Fruit fly (Drosophila melanogaster) whole organism, adult: ENCODE results near the gene CG6565.
A peak's percentile ranks its signal among the peaks of the same experiment; 100 is the strongest.

ENCODE experiments used
- CG11617 ChIP-seq: fragments of 200-800 bp; sonication (Bioruptor generic); optimal IDR thresholded peaks from 2 replicates; lab custom pipeline; 2017; ENCODE audit warnings: mild to moderate bottlenecking, missing biosample characterization, missing genetic modification reagents, missing genetic modification characterization
- CG12768 ChIP-seq: fragments of 200-800 bp; sonication (Bioruptor generic); optimal IDR thresholded peaks from 2 replicates; lab custom pipeline; 2017; ENCODE audit warnings: missing biosample characterization, missing genetic modification characterization, mild to moderate bottlenecking, moderate library complexity, missing genetic modification reagents
- CG14711 ChIP-seq: fragments of 200-800 bp; sonication (Bioruptor generic); optimal IDR thresholded peaks from 2 replicates; lab custom pipeline; 2018; ENCODE audit warnings: missing biosample characterization, mild to moderate bottlenecking, missing genetic modification characterization, moderate library complexity
- CG1620 ChIP-seq: fragments of 200-800 bp; sonication (Bioruptor generic); optimal IDR thresholded peaks from 2 replicates; lab custom pipeline; 2016; ENCODE audit warnings: missing biosample characterization, missing genetic modification characterization
- CG33017 ChIP-seq: fragments of 200-800 bp; sonication (Bioruptor generic); optimal IDR thresholded peaks from 2 replicates; lab custom pipeline; 2018; ENCODE audit warnings: missing biosample characterization, mild to moderate bottlenecking, missing genetic modification characterization, moderate library complexity
- CG5204 ChIP-seq: fragments of 200-800 bp; sonication (Bioruptor generic); optimal IDR thresholded peaks from 2 replicates; lab custom pipeline; 2016; ENCODE audit warnings: missing biosample characterization, missing genetic modification characterization
- CG7045 ChIP-seq: fragments of 200-800 bp; sonication (Bioruptor generic); optimal IDR thresholded peaks from 2 replicates; lab custom pipeline; 2017; ENCODE audit warnings: missing biosample characterization, mild to moderate bottlenecking, missing genetic modification characterization
- CG7101 ChIP-seq: fragments of 200-800 bp; sonication (Bioruptor generic); optimal IDR thresholded peaks from 2 replicates; lab custom pipeline; 2018; ENCODE audit warnings: missing biosample characterization, mild to moderate bottlenecking, missing genetic modification characterization, moderate library complexity
- Clk ChIP-seq: fragments of 200-800 bp; sonication (Bioruptor generic); optimal IDR thresholded peaks from 2 replicates; lab custom pipeline; 2017; ENCODE audit warnings: missing biosample characterization, missing genetic modification characterization
- Crg-1 ChIP-seq: fragments of 200-800 bp; sonication (Bioruptor generic); optimal IDR thresholded peaks from 2 replicates; lab custom pipeline; 2016; ENCODE audit warnings: missing biosample characterization, missing genetic modification characterization
- Hr96 ChIP-seq: fragments of 200-800 bp; sonication (Bioruptor generic); optimal IDR thresholded peaks from 2 replicates; lab custom pipeline; 2016; ENCODE audit warnings: missing biosample characterization, missing genetic modification characterization
- Mnt ChIP-seq: fragments of 200-800 bp; sonication (Bioruptor generic); optimal IDR thresholded peaks from 2 replicates; lab custom pipeline; 2016; ENCODE audit warnings: missing biosample characterization, mild to moderate bottlenecking, missing genetic modification characterization
- bab1 ChIP-seq: fragments of 200-800 bp; sonication (Bioruptor generic); optimal IDR thresholded peaks from 3 replicates; lab custom pipeline; 2019; ENCODE audit warnings: missing biosample characterization, mild to moderate bottlenecking, missing genetic modification characterization, moderate library complexity
- cic ChIP-seq: fragments of 200-800 bp; sonication (Bioruptor generic); optimal IDR thresholded peaks from 2 replicates; lab custom pipeline; 2017; ENCODE audit warnings: missing biosample characterization, mild to moderate bottlenecking, missing genetic modification characterization, moderate library complexity
- cnc ChIP-seq, 2 experiments: fragments of >200 bp; optimal IDR thresholded peaks; 2 replicates each; lab custom pipeline; 2017
- kay ChIP-seq: fragments of 200-800 bp; sonication (Bioruptor generic); peaks from one replicate; lab custom pipeline; 2016; ENCODE audit warnings: missing biosample characterization, missing genetic modification characterization, borderline replicate concordance
- ovo ChIP-seq: fragments of 200-800 bp; sonication (Bioruptor generic); optimal IDR thresholded peaks from 2 replicates; lab custom pipeline; 2016; ENCODE audit warnings: missing biosample characterization, missing genetic modification characterization
- pad ChIP-seq: fragments of 200-800 bp; sonication (Bioruptor generic); optimal IDR thresholded peaks from 3 replicates; lab custom pipeline; 2017; ENCODE audit warnings: missing biosample characterization, missing genetic modification characterization, mild to moderate bottlenecking, moderate library complexity, missing genetic modification reagents
- tj ChIP-seq: fragments of 200-800 bp; sonication (Bioruptor generic); optimal IDR thresholded peaks from 3 replicates; lab custom pipeline; 2017; ENCODE audit warnings: missing biosample characterization, mild to moderate bottlenecking, missing genetic modification characterization, moderate library complexity
- toe ChIP-seq: fragments of 200-800 bp; sonication (Bioruptor generic); optimal IDR thresholded peaks from 2 replicates; lab custom pipeline; 2016; ENCODE audit warnings: missing biosample characterization, missing genetic modification characterization

The CG6565 gene

DNA sequence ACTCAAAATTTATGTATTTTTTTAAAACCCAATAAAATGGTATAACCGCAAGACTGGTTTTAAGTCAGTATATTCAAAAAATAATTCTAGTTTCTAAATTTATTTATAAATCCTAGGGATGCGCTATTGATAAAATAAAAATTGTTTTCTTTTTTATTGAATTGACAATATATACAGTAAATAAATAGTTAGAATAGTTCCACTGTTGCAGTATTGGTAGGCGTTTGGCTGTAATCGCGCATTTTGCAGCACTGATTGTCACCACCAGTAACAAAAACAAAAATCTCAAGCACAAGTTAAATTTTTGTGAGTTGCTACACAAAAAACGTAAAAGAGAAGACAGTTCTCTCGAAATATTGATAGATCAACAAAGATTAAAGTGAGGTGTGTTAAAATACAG, 4.9 kb upstream of the CG6565 start, which contains the start of gene CG31855:
Gene CG31855, plus strand, starts transcription at position 265 of the 400 bp plus-strand sequence.
- TF ChIP-seq CG5204 (GFP tag; lab: Kevin White, UChicago) (peak; percentile 86), CG33017 (tag; lab: Kevin White, UChicago) (peak; percentile 92), CG12768 (GFP tag; lab: Kevin White, UChicago) (peak; percentile 93), CG1620 (peak; percentile 96), Crg-1 (GFP tag; lab: Kevin White, UChicago) (peak; percentile 96), pad (peak; percentile 84), CG14711 (tag; lab: Kevin White, UChicago) (peak; percentile 82), ovo (GFP tag; lab: Kevin White, UChicago) (peak; percentile 75), Hr96 (peak; percentile 80), CG7045 (GFP tag; lab: Kevin White, UChicago) (peak; percentile 83), kay (GFP tag; lab: Kevin White, UChicago) (no peak), cic (GFP tag; lab: Kevin White, UChicago) (peak; percentile 78), toe (GFP tag; lab: Kevin White, UChicago) (peak; percentile 80), CG11617 (GFP tag; lab: Kevin White, UChicago) (peak; percentile 85), Mnt (GFP tag; lab: Kevin White, UChicago) (peak; percentile 92), bab1 (GFP tag; lab: Kevin White, UChicago) (peak; percentile 94), Clk (peak; percentile 75), tj (GFP tag; lab: Kevin White, UChicago) (peak; percentile 50), CG7101 (tag; lab: Kevin White, UChicago) (peak; percentile 93), cnc (optimal IDR thresholded peaks at IDR 0.05; lab: Kevin White, UChicago) (no peak)

DNA sequence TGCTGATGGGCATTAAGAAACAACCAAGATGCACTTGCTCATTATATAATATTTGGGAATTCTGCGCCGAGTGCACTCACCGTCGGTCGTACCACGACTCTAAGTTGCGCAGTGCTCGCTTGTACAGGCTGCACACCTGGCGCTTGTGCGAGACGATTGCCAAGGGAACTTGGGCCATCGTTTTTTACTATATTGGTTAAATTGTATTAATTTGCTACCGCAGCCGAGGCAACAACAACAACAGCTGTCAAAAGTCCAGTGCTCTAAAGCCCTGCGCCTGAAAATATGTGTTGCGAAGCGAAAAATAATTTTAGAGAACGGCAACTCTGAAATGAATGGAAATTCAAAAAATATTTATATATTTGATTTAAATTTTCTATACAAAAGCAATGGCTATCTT, 3.1 kb upstream of the CG6565 start, which contains the start of gene ND-B22:
Gene ND-B22, minus strand, starts transcription at position 349 of the 400 bp plus-strand sequence.
- TF ChIP-seq CG12768 (GFP tag; lab: Kevin White, UChicago), result peak; percentile 84
- peak; percentile 57 for TF ChIP-seq CG5204 (GFP tag; lab: Kevin White, UChicago)
- peak; percentile 36 for TF ChIP-seq cic (GFP tag; lab: Kevin White, UChicago)
- no peak for TF ChIP-seq cnc (optimal IDR thresholded peaks at IDR 0.05; lab: Kevin White, UChicago)
- peak; percentile 55 for TF ChIP-seq CG33017 (tag; lab: Kevin White, UChicago)
- peak; percentile 97 for TF ChIP-seq CG14711 (tag; lab: Kevin White, UChicago)
- peak; percentile 77 for TF ChIP-seq pad
- TF ChIP-seq bab1 (GFP tag; lab: Kevin White, UChicago), result peak; percentile 81
- peak; percentile 4 for TF ChIP-seq tj (GFP tag; lab: Kevin White, UChicago)
- TF ChIP-seq CG7101 (tag; lab: Kevin White, UChicago), result peak; percentile 84
- peak; percentile 51 for TF ChIP-seq CG11617 (GFP tag; lab: Kevin White, UChicago)
- TF ChIP-seq CG1620, result peak; percentile 90
- TF ChIP-seq Clk, result no peak
- peak; percentile 62 for TF ChIP-seq ovo (GFP tag; lab: Kevin White, UChicago)
- TF ChIP-seq Crg-1 (GFP tag; lab: Kevin White, UChicago), result peak; percentile 91
- peak; percentile 41 for TF ChIP-seq Hr96
- TF ChIP-seq kay (GFP tag; lab: Kevin White, UChicago), result no peak
- TF ChIP-seq Mnt (GFP tag; lab: Kevin White, UChicago), result peak; percentile 79
- peak; percentile 49 for TF ChIP-seq toe (GFP tag; lab: Kevin White, UChicago)
- TF ChIP-seq CG7045 (GFP tag; lab: Kevin White, UChicago), result peak; percentile 41

DNA sequence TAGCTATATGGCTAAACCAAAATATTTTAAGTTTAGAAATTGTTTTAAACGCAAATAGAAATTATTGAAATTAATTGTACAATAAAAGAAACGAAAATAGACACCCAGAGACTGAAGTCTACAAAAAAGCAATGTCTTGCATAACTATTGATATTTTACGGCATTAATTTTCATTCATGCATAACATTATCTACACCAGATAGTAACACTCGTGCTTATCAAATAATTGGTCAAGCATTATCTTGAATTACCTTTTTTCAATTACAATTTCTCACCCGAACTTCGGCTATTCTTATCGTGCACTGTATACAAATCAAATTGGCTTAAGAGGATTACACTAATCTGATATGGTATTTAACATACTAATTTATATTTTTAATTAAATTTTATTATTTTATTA, 2.3 kb downstream of the CG6565 start:
- TF ChIP-seq CG11617 (GFP tag; lab: Kevin White, UChicago) (no peak), Mnt (GFP tag; lab: Kevin White, UChicago) (no peak), cic (GFP tag; lab: Kevin White, UChicago) (peak; percentile 71), CG12768 (GFP tag; lab: Kevin White, UChicago) (no peak), CG5204 (GFP tag; lab: Kevin White, UChicago) (no peak)

DNA sequence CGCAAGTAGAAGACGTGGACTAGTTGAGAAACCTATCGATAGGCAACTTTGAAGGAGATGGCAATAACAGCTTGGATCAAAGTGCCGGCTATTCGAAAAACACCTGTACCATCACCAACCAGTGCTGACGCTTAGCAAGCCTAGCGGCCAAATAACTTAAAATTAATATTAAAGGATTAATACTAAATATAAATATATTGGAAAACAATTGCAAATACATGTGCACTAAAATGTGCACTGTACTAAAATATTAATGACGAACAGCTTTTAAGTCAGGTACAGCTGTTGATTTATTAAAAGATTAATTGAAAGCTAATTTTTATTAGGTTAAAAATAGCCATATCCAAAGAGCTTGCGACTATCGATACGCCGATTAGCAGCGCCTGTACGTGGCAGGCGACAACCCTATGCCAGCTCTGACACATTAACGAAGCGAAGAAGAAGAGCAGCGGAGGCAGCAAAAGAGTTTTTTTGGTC, 4.7 kb downstream of the CG6565 start, which contains the start of the genes CG9302 and beta'COP:
Gene CG9302, minus strand, starts transcription at position 51 of the 477 bp plus-strand sequence.
Gene beta'COP, plus strand, starts transcription at position 415 of the 477 bp plus-strand sequence.
- TF ChIP-seq CG11617 (GFP tag; lab: Kevin White, UChicago) (peak; percentile 89), CG33017 (tag; lab: Kevin White, UChicago) (peak; percentile 70), Hr96 (no peak), CG5204 (GFP tag; lab: Kevin White, UChicago) (no peak), tj (GFP tag; lab: Kevin White, UChicago) (peak; percentile 64), Mnt (GFP tag; lab: Kevin White, UChicago) (peak; percentile 69), ovo (GFP tag; lab: Kevin White, UChicago) (peak; percentile 74), CG14711 (tag; lab: Kevin White, UChicago) (peak; percentile 97), pad (peak; percentile 70), kay (GFP tag; lab: Kevin White, UChicago) (no peak), CG1620 (peak; percentile 82), Clk (peak; percentile 69), cic (GFP tag; lab: Kevin White, UChicago) (peak; percentile 35), CG12768 (GFP tag; lab: Kevin White, UChicago) (peak; percentile 80), CG7045 (GFP tag; lab: Kevin White, UChicago) (peak; percentile 72), Crg-1 (GFP tag; lab: Kevin White, UChicago) (peak; percentile 49), CG7101 (tag; lab: Kevin White, UChicago) (peak; percentile 78), toe (GFP tag; lab: Kevin White, UChicago) (no peak), cnc (optimal IDR thresholded peaks at IDR 0.05; lab: Kevin White, UChicago) (no peak), bab1 (GFP tag; lab: Kevin White, UChicago) (peak; percentile 83)

DNA sequence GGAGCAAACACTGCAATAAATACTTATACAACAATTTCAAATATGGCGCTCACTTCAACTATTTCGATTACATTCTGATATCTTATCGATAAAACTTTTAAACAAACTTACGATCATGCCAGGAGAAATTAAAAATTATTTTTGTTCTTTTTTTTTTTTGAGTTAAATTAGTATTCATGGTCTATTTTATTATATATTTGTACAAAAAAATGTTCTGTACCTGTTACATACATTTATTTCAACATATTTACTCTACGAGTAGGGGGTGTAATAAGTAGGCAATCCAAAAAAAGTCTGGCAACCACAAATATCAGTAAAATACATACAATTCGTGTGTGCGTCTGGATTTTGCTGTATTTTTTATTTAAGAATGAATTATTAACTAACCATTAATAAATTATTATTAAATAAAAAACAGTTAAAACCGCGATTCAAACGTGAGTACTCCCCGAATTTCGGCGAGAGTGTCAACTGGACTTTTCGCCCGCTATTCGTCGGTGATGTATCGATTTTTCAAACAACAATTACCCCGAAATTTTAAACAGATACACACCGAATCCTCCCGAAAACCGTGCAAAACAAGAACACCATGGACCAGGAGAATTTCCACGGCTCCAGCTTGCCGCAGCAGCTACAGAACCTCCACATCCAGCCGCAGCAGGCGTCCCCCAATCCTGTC, 8.7 kb downstream of the CG6565 start, which contains the start of gene loqs:
Gene loqs, plus strand, starts transcription at position 302 of the 679 bp plus-strand sequence.
- no peak for TF ChIP-seq cnc (optimal IDR thresholded peaks at IDR 0.05; lab: Kevin White, UChicago)
- no peak for TF ChIP-seq tj (GFP tag; lab: Kevin White, UChicago)
- no peak for TF ChIP-seq Mnt (GFP tag; lab: Kevin White, UChicago)
- TF ChIP-seq Clk, result no peak
- TF ChIP-seq toe (GFP tag; lab: Kevin White, UChicago), result no peak
- no peak for TF ChIP-seq CG5204 (GFP tag; lab: Kevin White, UChicago)
- TF ChIP-seq CG33017 (tag; lab: Kevin White, UChicago), result no peak
- no peak for TF ChIP-seq pad
- TF ChIP-seq CG1620, result peak; percentile 60
- no peak for TF ChIP-seq CG11617 (GFP tag; lab: Kevin White, UChicago)
- peak; percentile 64 for TF ChIP-seq bab1 (GFP tag; lab: Kevin White, UChicago)
- TF ChIP-seq cic (GFP tag; lab: Kevin White, UChicago), result no peak
- TF ChIP-seq CG14711 (tag; lab: Kevin White, UChicago), result peak; percentile 56
- TF ChIP-seq Crg-1 (GFP tag; lab: Kevin White, UChicago), result no peak
- TF ChIP-seq CG7045 (GFP tag; lab: Kevin White, UChicago), result no peak
- no peak for TF ChIP-seq Hr96
- no peak for TF ChIP-seq CG12768 (GFP tag; lab: Kevin White, UChicago)
- TF ChIP-seq ovo (GFP tag; lab: Kevin White, UChicago), result no peak
- TF ChIP-seq CG7101 (tag; lab: Kevin White, UChicago), result peak; percentile 49
- no peak for TF ChIP-seq kay (GFP tag; lab: Kevin White, UChicago)
